Fruit fly (Drosophila melanogaster) whole organism, embryonic: ENCODE data around the gene Ppm1.

Source experiments
- Atf3 ChIP-seq: fragments of 200-800 bp; sonication (Bioruptor generic); optimal IDR thresholded peaks from 3 replicates; lab custom pipeline; 2016; ENCODE audit warnings: missing biosample characterization, missing genetic modification characterization
- CG1024 ChIP-seq: fragments of 200-800 bp; sonication (Bioruptor generic); IDR thresholded peaks from 2 replicates; pipeline ENCODE4 v1.3.6; 2022; ENCODE audit warnings: missing biosample characterization, missing genetic modification characterization
- CG10431 ChIP-seq: fragments of 200-800 bp; sonication (Bioruptor generic); optimal IDR thresholded peaks from 3 replicates; lab custom pipeline; 2018; ENCODE audit warnings: missing biosample characterization, mild to moderate bottlenecking, missing genetic modification characterization
- CG10959 ChIP-seq: fragments of 200-800 bp; sonication (Bioruptor generic); IDR thresholded peaks from 2 replicates; pipeline ENCODE4 v1.3.6; 2022; ENCODE audit warnings: missing biosample characterization, missing genetic modification characterization
- CG11456 ChIP-seq: fragments of 200-800 bp; sonication (Bioruptor generic); IDR thresholded peaks from 3 replicates; pipeline ENCODE4 v1.3.6; 2022; ENCODE audit warnings: missing biosample characterization, missing genetic modification characterization
- CG11695 ChIP-seq: fragments of 200-800 bp; sonication (Bioruptor generic); IDR thresholded peaks from 3 replicates; pipeline ENCODE4 v1.3.6; 2022; ENCODE audit warnings: missing biosample characterization, missing genetic modification characterization
- CG1233 ChIP-seq: fragments of 200-800 bp; sonication (Bioruptor generic); optimal IDR thresholded peaks from 4 replicates; lab custom pipeline; 2018; ENCODE audit warnings: missing biosample characterization, mild to moderate bottlenecking, missing genetic modification characterization
- CG13624 ChIP-seq: fragments of 200-800 bp; sonication (Bioruptor generic); optimal IDR thresholded peaks from 2 replicates; lab custom pipeline; 2016; ENCODE audit warnings: missing biosample characterization, missing genetic modification characterization
- CG13894 ChIP-seq: fragments of 200-800 bp; sonication (Bioruptor generic); optimal IDR thresholded peaks from 3 replicates; lab custom pipeline; 2018; ENCODE audit warnings: missing biosample characterization, mild to moderate bottlenecking, missing genetic modification characterization, moderate library complexity
- CG15073 ChIP-seq: fragments of 200-800 bp; sonication (Bioruptor generic); optimal IDR thresholded peaks from 2 replicates; lab custom pipeline; 2016; ENCODE audit warnings: missing biosample characterization, missing genetic modification characterization
- CG1602 ChIP-seq: fragments of 200-800 bp; sonication (Bioruptor generic); optimal IDR thresholded peaks from 3 replicates; lab custom pipeline; 2016; ENCODE audit warnings: missing biosample characterization, missing genetic modification characterization
- CG16863 ChIP-seq: fragments of 200-800 bp; sonication (Bioruptor generic); optimal IDR thresholded peaks from 3 replicates; lab custom pipeline; 2016; ENCODE audit warnings: missing biosample characterization, missing genetic modification characterization
- CG17328 ChIP-seq: fragments of 200-800 bp; sonication (Bioruptor generic); IDR thresholded peaks from 2 replicates; pipeline ENCODE4 v1.3.6; 2022; ENCODE audit warnings: missing biosample characterization, missing genetic modification characterization
- CG2889 ChIP-seq: fragments of 200-800 bp; sonication (Bioruptor generic); IDR thresholded peaks from 3 replicates; pipeline ENCODE4 v1.3.6; 2022; ENCODE audit warnings: missing biosample characterization, missing genetic modification characterization
- CG3281 ChIP-seq: fragments of 200-800 bp; sonication (Bioruptor generic); optimal IDR thresholded peaks from 3 replicates; lab custom pipeline; 2017; ENCODE audit warnings: missing biosample characterization, mild to moderate bottlenecking, missing genetic modification characterization
- CG33213 ChIP-seq: fragments of 200-800 bp; sonication (Bioruptor generic); optimal IDR thresholded peaks from 3 replicates; lab custom pipeline; 2016; ENCODE audit warnings: missing biosample characterization, missing genetic modification characterization
- CG4404 ChIP-seq: fragments of 200-800 bp; sonication (Bioruptor generic); IDR thresholded peaks from 2 replicates; pipeline ENCODE4 v1.3.6; 2022; ENCODE audit warnings: missing biosample characterization, missing genetic modification characterization
- CG6175 ChIP-seq: fragments of 200-800 bp; sonication (Bioruptor generic); IDR thresholded peaks from 3 replicates; pipeline ENCODE4 v1.3.6; 2022; ENCODE audit warnings: missing biosample characterization, missing genetic modification characterization
- CG7372 ChIP-seq: fragments of 200-800 bp; sonication (Bioruptor generic); IDR thresholded peaks from 2 replicates; pipeline ENCODE4 v1.3.6; 2022; ENCODE audit warnings: missing biosample characterization, missing genetic modification characterization
- CG7745 ChIP-seq: fragments of 200-800 bp; sonication (Bioruptor generic); optimal IDR thresholded peaks from 2 replicates; lab custom pipeline; 2018; ENCODE audit warnings: missing biosample characterization, mild to moderate bottlenecking, missing genetic modification characterization, moderate library complexity
- Doc2 ChIP-seq: fragments of 200-800 bp; sonication (Bioruptor generic); IDR thresholded peaks from 2 replicates; pipeline ENCODE4 v1.3.6; 2022; ENCODE audit warnings: missing biosample characterization, missing genetic modification characterization
- Drgx ChIP-seq: fragments of 200-800 bp; sonication (Bioruptor generic); IDR thresholded peaks from 2 replicates; pipeline ENCODE4 v1.3.6; 2022; ENCODE audit warnings: missing biosample characterization, missing genetic modification characterization
- H15 ChIP-seq: fragments of 200-800 bp; sonication (Bioruptor generic); IDR thresholded peaks from 3 replicates; pipeline ENCODE4 v1.3.6; 2022; ENCODE audit warnings: missing biosample characterization, missing genetic modification characterization
- HLH3B ChIP-seq: fragments of 200-800 bp; sonication (Bioruptor generic); IDR thresholded peaks from 2 replicates; pipeline ENCODE4 v1.3.6; 2022; ENCODE audit warnings: missing biosample characterization, missing genetic modification characterization
- Hand ChIP-seq: fragments of 200-800 bp; sonication (Bioruptor generic); optimal IDR thresholded peaks from 2 replicates; lab custom pipeline; 2017; ENCODE audit warnings: mild to moderate bottlenecking, missing biosample characterization, missing genetic modification reagents, missing genetic modification characterization
- Hr78 ChIP-seq, 2 experiments: fragments of 200-800 bp in 1 of 2; fragments of >200 bp in 1 of 2; sonication (Bioruptor generic) in 1 of 2; optimal IDR thresholded peaks; 2 replicates each; lab custom pipeline; 2017 to 2019; ENCODE audit warnings: missing biosample characterization in 2 of 2, missing genetic modification characterization in 2 of 2, mild to moderate bottlenecking in 1 of 2, moderate library complexity in 1 of 2
- Lhr ChIP-seq: fragments of 200-800 bp; sonication (Bioruptor generic); optimal IDR thresholded peaks from 3 replicates; lab custom pipeline; 2017; ENCODE audit warnings: mild to moderate bottlenecking, missing biosample characterization, missing genetic modification reagents, missing genetic modification characterization
- Lpt ChIP-seq: fragments of >200 bp; optimal IDR thresholded peaks from 2 replicates; lab custom pipeline; 2018; ENCODE audit warnings: missing biosample characterization, missing genetic modification characterization
- MTF-1 ChIP-seq: fragments of 200-800 bp; sonication (Bioruptor generic); optimal IDR thresholded peaks from 2 replicates; lab custom pipeline; 2018; ENCODE audit warnings: missing biosample characterization, mild to moderate bottlenecking, missing genetic modification characterization, borderline replicate concordance
- Med ChIP-seq: fragments of 200-800 bp; sonication (Bioruptor generic); peaks from one replicate; lab custom pipeline; 2016; ENCODE audit warnings: missing biosample characterization, missing genetic modification characterization, mild to moderate bottlenecking, inconsistent platforms, moderate library complexity
- Ravus ChIP-seq: fragments of 200-800 bp; sonication (Bioruptor generic); IDR thresholded peaks from 2 replicates; pipeline ENCODE4 v1.3.6; 2022; ENCODE audit warnings: missing biosample characterization, missing genetic modification characterization
- Stat92E ChIP-seq, 3 experiments: fragments of >200 bp in 2 of 3; fragments of 200-800 bp in 1 of 3; sonication (Bioruptor generic) in 1 of 3; optimal IDR thresholded peaks; 2 replicates each; lab custom pipeline; 2017 to 2019; ENCODE audit warnings: missing biosample characterization in 3 of 3, missing genetic modification characterization in 3 of 3, mild to moderate bottlenecking in 1 of 3, moderate library complexity in 1 of 3
- TFAM ChIP-seq: fragments of 200-800 bp; sonication (Bioruptor generic); optimal IDR thresholded peaks from 2 replicates; lab custom pipeline; 2017; ENCODE audit warnings: missing biosample characterization, missing genetic modification characterization, inconsistent platforms
- bsh ChIP-seq, 2 experiments: fragments of 200-800 bp; sonication (Bioruptor generic); optimal IDR thresholded peaks; 2 replicates each; lab custom pipeline; 2017 to 2018; ENCODE audit warnings: mild to moderate bottlenecking in 2 of 2, missing biosample characterization in 2 of 2, missing genetic modification characterization in 2 of 2, moderate library complexity in 1 of 2
- chif ChIP-seq, 2 experiments: fragments of 200-800 bp; sonication (Bioruptor generic); optimal IDR thresholded peaks; 3 replicates each; lab custom pipeline; 2016; ENCODE audit warnings: missing biosample characterization in 2 of 2, missing genetic modification characterization in 2 of 2
- corto ChIP-seq: fragments of 200-800 bp; sonication (Bioruptor generic); optimal IDR thresholded peaks from 2 replicates; lab custom pipeline; 2016; ENCODE audit warnings: missing biosample characterization, mild to moderate bottlenecking, missing genetic modification characterization, moderate library complexity
- crol ChIP-seq: fragments of 200-800 bp; sonication (Bioruptor generic); IDR thresholded peaks from 2 replicates; pipeline ENCODE4 v1.3.6; 2022; ENCODE audit warnings: missing biosample characterization, missing genetic modification characterization
- ems ChIP-seq: fragments of 200-800 bp; sonication (Bioruptor generic); optimal IDR thresholded peaks from 3 replicates; lab custom pipeline; 2016; ENCODE audit warnings: missing biosample characterization, missing genetic modification characterization
- fd64A ChIP-seq: fragments of 200-800 bp; sonication (Bioruptor generic); optimal IDR thresholded peaks from 3 replicates; lab custom pipeline; 2018; ENCODE audit warnings: missing biosample characterization, mild to moderate bottlenecking, missing genetic modification characterization
- gsb ChIP-seq: fragments of 200-800 bp; sonication (Bioruptor generic); IDR thresholded peaks from 2 replicates; pipeline ENCODE4 v1.3.6; 2022; ENCODE audit warnings: missing biosample characterization, missing genetic modification characterization
- ham ChIP-seq: fragments of 200-800 bp; sonication (Bioruptor generic); IDR thresholded peaks from 2 replicates; pipeline ENCODE4 v1.3.6; 2022; ENCODE audit warnings: missing biosample characterization, missing genetic modification characterization
- klu ChIP-seq: fragments of 200-800 bp; sonication (Bioruptor generic); IDR thresholded peaks from 2 replicates; pipeline ENCODE4 v1.3.6; 2022; ENCODE audit warnings: missing biosample characterization, missing genetic modification characterization
- lbe ChIP-seq: fragments of 200-800 bp; sonication (Bioruptor generic); optimal IDR thresholded peaks from 2 replicates; lab custom pipeline; 2016; ENCODE audit warnings: missing biosample characterization, mild to moderate bottlenecking, missing genetic modification characterization
- mam ChIP-seq: fragments of 200-800 bp; sonication (Bioruptor generic); optimal IDR thresholded peaks from 3 replicates; lab custom pipeline; 2016; ENCODE audit warnings: missing biosample characterization, missing genetic modification characterization
- pzg ChIP-seq: fragments of 200-800 bp; sonication (Bioruptor generic); optimal IDR thresholded peaks from 3 replicates; lab custom pipeline; 2018; ENCODE audit warnings: missing biosample characterization, mild to moderate bottlenecking, missing genetic modification characterization, moderate library complexity
- sd ChIP-seq: fragments of 200-800 bp; sonication (Bioruptor generic); optimal IDR thresholded peaks from 3 replicates; lab custom pipeline; 2018; ENCODE audit warnings: missing biosample characterization, mild to moderate bottlenecking, missing genetic modification characterization, moderate library complexity
- sr ChIP-seq: fragments of 200-800 bp; sonication (Bioruptor generic); IDR thresholded peaks from 3 replicates; pipeline ENCODE4 v1.3.6; 2022; ENCODE audit warnings: missing biosample characterization, missing genetic modification characterization
- tap ChIP-seq: fragments of 200-800 bp; optimal IDR thresholded peaks from 3 replicates; lab custom pipeline; 2019; ENCODE audit warnings: missing biosample characterization, mild to moderate bottlenecking, missing genetic modification characterization, moderate library complexity
- wor ChIP-seq: fragments of 200-800 bp; sonication (Bioruptor generic); IDR thresholded peaks from 2 replicates; pipeline ENCODE4 v1.3.6; 2022; ENCODE audit warnings: missing biosample characterization, missing genetic modification characterization

Gene Ppm1

DNA sequence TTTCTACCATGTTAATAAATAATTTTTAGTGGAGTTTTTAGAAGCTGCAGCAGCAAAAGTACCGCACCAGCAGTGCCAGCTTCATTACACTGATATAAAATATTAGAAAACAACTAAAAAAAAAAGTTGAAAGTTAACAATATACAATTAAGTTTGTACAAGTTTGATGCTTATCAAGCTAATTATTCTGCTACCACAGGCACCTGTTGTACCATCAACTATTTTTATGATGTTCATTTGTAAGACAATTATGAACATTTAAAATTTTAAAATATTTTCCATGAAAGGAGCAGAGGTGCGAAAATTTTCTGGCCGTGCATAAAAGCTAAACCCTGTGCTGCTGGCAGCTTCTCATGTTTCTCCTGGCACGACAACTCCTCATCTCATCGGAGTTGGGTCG is 27.2 kb downstream of the Ppm1 start:
- TF ChIP-seq Drgx: peak; percentile 67; the same call in 1 of the 2 replicates
- TF ChIP-seq CG4404 (GFP tag; lab: Robert Waterston, UW): no peak
- peak; percentile 12 for TF ChIP-seq Med (GFP tag; lab: Kevin White, UChicago)
- no peak for TF ChIP-seq TFAM
- TF ChIP-seq CG10431 (GFP tag; lab: Kevin White, UChicago): no peak
- peak; percentile 24 for TF ChIP-seq lbe
- peak in 1 of 2 experiments; percentile 73 for TF ChIP-seq bsh (GFP tag; optimal IDR thresholded peaks at IDR 0.05; lab: Kevin White, UChicago)
- peak; percentile 57 for TF ChIP-seq corto

DNA sequence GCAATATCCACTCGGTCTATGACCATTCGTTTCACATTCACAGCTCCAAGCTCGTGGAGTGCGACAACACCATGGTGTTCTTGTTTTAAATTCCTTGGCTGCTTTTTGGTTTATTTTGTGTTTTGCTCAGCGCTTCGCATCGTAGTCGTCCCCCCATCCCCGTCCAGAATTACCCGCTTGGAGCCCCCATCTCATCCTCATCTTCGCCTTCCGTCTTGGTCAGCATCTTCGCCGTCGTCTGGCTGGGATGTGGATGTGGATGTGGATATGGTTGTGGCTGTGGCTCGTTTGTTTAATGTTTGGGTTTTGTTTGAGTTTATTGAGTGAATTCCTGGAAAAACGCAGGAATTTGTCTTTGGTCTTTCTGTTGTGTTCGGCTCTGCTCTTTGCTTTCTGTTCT is 28.0 kb downstream of the Ppm1 start:
- TF ChIP-seq bsh (GFP tag; optimal IDR thresholded peaks at IDR 0.05; lab: Kevin White, UChicago) (peak in 1 of 2 experiments; percentile 30), CG3281 (no peak), Atf3 (GFP tag; lab: Kevin White, UChicago) (no peak), sd (tag; lab: Kevin White, UChicago) (peak; percentile 30), Stat92E (GFP tag; optimal IDR thresholded peaks at IDR 0.05; lab: Kevin White, UChicago) (peak in 1 of 3 experiments; percentile 76), crol (GFP tag; lab: Robert Waterston, UW) (0 out of 2 replicates have a peak, but pooled peaks have one; percentile 30), chif (GFP tag; optimal IDR thresholded peaks at IDR 0.05; lab: Kevin White, UChicago) (no peak), Med (GFP tag; lab: Kevin White, UChicago) (peak; percentile 23), CG10959 (GFP tag; lab: Robert Waterston, UW) (no peak), ems (GFP tag; lab: Kevin White, UChicago) (no peak)

DNA sequence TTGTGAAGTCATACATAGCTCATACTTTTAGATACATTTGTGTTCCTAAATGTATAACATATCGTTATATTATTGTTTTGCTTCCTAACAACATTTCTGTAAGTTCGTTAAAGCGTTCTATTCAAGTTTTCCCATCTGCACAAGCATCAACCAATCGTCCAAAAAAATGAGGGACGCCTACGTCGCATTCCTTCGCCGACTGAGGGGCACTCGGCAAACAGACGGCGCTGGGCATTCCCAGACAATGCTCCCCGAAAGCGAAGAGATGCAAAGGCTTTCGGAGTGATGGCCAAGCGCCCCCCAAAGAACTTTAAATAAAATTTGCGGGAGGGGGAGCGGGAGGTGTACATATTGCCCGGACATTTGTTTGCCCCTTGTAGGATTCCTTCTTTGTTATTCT is 29.6 kb downstream of the Ppm1 start:
- TF ChIP-seq Ravus (GFP tag; lab: Robert Waterston, UW) (no peak), wor (GFP tag; lab: Robert Waterston, UW) (no peak), CG7745 (tag; lab: Kevin White, UChicago) (no peak), CG33213 (no peak), ham (GFP tag; lab: Robert Waterston, UW) (no peak), CG11695 (GFP tag; lab: Robert Waterston, UW) (no peak), CG1233 (GFP tag; lab: Kevin White, UChicago) (no peak), Lhr (GFP tag; lab: Kevin White, UChicago) (no peak), H15 (GFP tag; lab: Robert Waterston, UW) (no peak), mam (GFP tag; lab: Kevin White, UChicago) (no peak), Hr78 (GFP tag; optimal IDR thresholded peaks at IDR 0.05; lab: Kevin White, UChicago) (no peak), klu (GFP tag; lab: Robert Waterston, UW) (no peak), Doc2 (no peak), HLH3B (GFP tag; lab: Robert Waterston, UW) (no peak), CG2889 (GFP tag; lab: Robert Waterston, UW) (no peak), CG13894 (tag; lab: Kevin White, UChicago) (no peak), Lpt (GFP tag; lab: Kevin White, UChicago) (no peak), sr (GFP tag; lab: Robert Waterston, UW) (peak; percentile 91), CG7372 (GFP tag; lab: Robert Waterston, UW) (no peak), CG13624 (GFP tag; lab: Kevin White, UChicago) (no peak), gsb (no peak), CG17328 (GFP tag; lab: Robert Waterston, UW) (0 out of 2 replicates have a peak, but pooled peaks have one; percentile 4), CG16863 (no peak), CG6175 (no peak), fd64A (GFP tag; lab: Kevin White, UChicago) (no peak), CG15073 (GFP tag; lab: Kevin White, UChicago) (no peak), Atf3 (GFP tag; lab: Kevin White, UChicago) (no peak), Hand (no peak), MTF-1 (GFP tag; lab: Kevin White, UChicago) (no peak), CG1602 (GFP tag; lab: Kevin White, UChicago) (no peak), pzg (GFP tag; lab: Kevin White, UChicago) (no peak), CG11456 (GFP tag; lab: Robert Waterston, UW) (0 out of 3 replicates have a peak, but pooled peaks have one; percentile 15), tap (no peak), CG1024 (GFP tag; lab: Robert Waterston, UW) (0 out of 2 replicates have a peak, but pooled peaks have one; percentile 6)
